Fruit fly (Drosophila melanogaster): ENCODE measurements around the gene Plzf.

DNA sequence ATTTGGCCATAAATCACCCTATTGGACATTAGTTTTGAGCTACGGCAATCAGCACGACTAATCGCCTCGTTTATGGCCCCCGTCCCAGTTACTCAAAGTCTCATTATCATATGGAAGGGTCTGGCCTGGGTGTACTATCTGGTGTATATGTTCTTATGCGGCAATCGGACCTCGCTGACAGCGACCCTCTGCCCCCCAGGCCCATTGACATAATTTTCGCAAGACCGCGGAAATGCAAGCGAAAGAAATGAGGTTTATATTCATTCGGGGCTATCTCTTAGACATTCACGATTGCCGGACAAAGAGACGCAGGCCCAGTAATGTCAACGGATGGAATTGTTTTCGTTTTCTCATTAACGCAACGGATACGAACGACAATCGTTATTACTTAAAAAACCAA is 19.9 kb downstream of the Plzf start:
- no peak for TF ChIP-seq fd96Ca (GFP tag; IDR thresholded peaks at IDR 0.05)
- TF ChIP-seq EcR (GFP tag; optimal IDR thresholded peaks at IDR 0.05) = peak; percentile 58
- no peak for TF ChIP-seq rn (GFP tag; IDR thresholded peaks at IDR 0.05)
- no peak for TF ChIP-seq Pif1A (GFP tag; optimal IDR thresholded peaks at IDR 0.05)
- no peak for TF ChIP-seq CG12605 (GFP tag; IDR thresholded peaks at IDR 0.05)
- TF ChIP-seq CG9948 (tag; optimal IDR thresholded peaks at IDR 0.05) = no peak

Data from whole organism, pupa.